Worm (Caenorhabditis elegans): ENCODE results near the gene his-72.

his-72 gene

DNA sequence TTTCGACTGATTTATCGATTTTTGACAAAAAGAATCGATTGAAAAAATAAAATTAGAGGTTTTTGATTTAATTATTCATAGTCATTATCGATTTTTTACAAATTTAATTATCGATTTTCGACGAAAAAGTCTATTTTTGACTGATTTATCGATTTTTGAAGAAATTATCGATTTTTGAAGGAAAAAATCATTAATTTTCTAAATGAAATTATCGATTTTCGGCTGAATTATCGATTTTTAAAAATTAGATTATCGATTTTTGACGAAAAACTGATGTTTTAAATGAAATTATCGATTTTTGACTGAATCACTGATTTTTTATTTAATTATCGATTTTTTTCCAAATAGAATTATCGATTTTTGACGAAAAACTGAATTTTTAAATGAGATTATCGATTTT, 42.2 kb upstream of the his-72 start:
- TF ChIP-seq B0261.1 (tag; optimal IDR thresholded peaks at IDR 0.05) = no peak
- no peak for TF ChIP-seq Y79H2A.3 (GFP tag; conservative IDR thresholded peaks at IDR 0.05)
- TF ChIP-seq lin-40 (tag; optimal IDR thresholded peaks at IDR 0.05) = no peak
- no peak for TF ChIP-seq unc-62 (GFP tag; optimal IDR thresholded peaks at IDR 0.05)
- no peak for TF ChIP-seq egl-44 (GFP tag; IDR thresholded peaks at IDR 0.05)
- TF ChIP-seq hrde-1 (tag; optimal IDR thresholded peaks at IDR 0.05; ENCODE audit: borderline replicate concordance) = no peak
- no peak for TF ChIP-seq nhr-120 (GFP tag; IDR thresholded peaks at IDR 0.05)
- no peak for TF ChIP-seq B0336.3 (GFP tag; IDR thresholded peaks at IDR 0.05)
- TF ChIP-seq snpc-1.3 (tag; optimal IDR thresholded peaks at IDR 0.05; ENCODE audit: insufficient read depth) = no peak
- no peak for TF ChIP-seq gei-17 (GFP tag; optimal IDR thresholded peaks at IDR 0.05)
- no peak for TF ChIP-seq lag-1 (GFP tag; IDR thresholded peaks at IDR 0.05)
- TF ChIP-seq mes-4 (tag; optimal IDR thresholded peaks at IDR 0.05) = no peak
- no peak for TF ChIP-seq lir-1 (GFP tag; conservative IDR thresholded peaks at IDR 0.05)
- TF ChIP-seq ceh-100 (GFP tag; IDR thresholded peaks at IDR 0.05) = no peak
- no peak for TF ChIP-seq F52B5.7 (tag; optimal IDR thresholded peaks at IDR 0.05)

DNA sequence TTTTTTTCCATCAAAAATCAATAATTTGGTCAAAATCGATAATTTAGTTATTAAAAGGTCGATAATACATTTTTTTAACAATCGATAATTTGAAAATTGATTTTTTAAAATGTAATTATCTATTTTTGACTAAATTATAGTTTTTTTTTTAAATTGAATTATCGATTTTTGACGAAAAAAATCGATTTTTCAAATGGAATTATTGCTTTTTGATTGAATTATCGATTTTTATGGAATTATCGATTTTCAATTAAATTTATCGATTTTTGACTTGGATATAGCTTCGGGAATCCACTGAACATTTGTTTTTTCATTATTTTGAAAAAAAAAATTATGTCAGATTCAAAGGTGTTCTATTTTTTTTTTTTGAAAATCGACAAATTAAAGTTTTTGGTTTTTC, 41.5 kb upstream of the his-72 start:
- TF ChIP-seq lir-1 (GFP tag; conservative IDR thresholded peaks at IDR 0.05) (no peak), lin-26 (GFP tag; IDR thresholded peaks at IDR 0.05) (no peak), F57A8.1 (GFP tag; optimal IDR thresholded peaks at IDR 0.05) (no peak), C06A6.2 (GFP tag; conservative IDR thresholded peaks at IDR 0.05) (no peak), F22D6.2 (tag; optimal IDR thresholded peaks at IDR 0.05) (no peak), nhr-80 (tag; optimal IDR thresholded peaks at IDR 0.05) (no peak), B0035.1 (tag; optimal IDR thresholded peaks at IDR 0.05) (no peak), nhr-90 (tag; optimal IDR thresholded peaks at IDR 0.05) (no peak), F39B2.1 (GFP tag; IDR thresholded peaks at IDR 0.05) (no peak), xnd-1 (tag; optimal IDR thresholded peaks at IDR 0.05) (no peak), chd-7 (tag; optimal IDR thresholded peaks at IDR 0.05) (no peak), ztf-25 (GFP tag; IDR thresholded peaks at IDR 0.05) (no peak), ztf-26 (tag; optimal IDR thresholded peaks at IDR 0.05) (no peak), K11D2.4 (GFP tag; IDR thresholded peaks at IDR 0.05) (no peak), snpc-3.4 (tag; optimal IDR thresholded peaks at IDR 0.05) (no peak), madf-6 (GFP tag; IDR thresholded peaks at IDR 0.05) (no peak), lin-40 (tag; optimal IDR thresholded peaks at IDR 0.05) (no peak), egl-44 (GFP tag; IDR thresholded peaks at IDR 0.05) (no peak), attf-3 (GFP tag; conservative IDR thresholded peaks at IDR 0.05) (no peak)

DNA sequence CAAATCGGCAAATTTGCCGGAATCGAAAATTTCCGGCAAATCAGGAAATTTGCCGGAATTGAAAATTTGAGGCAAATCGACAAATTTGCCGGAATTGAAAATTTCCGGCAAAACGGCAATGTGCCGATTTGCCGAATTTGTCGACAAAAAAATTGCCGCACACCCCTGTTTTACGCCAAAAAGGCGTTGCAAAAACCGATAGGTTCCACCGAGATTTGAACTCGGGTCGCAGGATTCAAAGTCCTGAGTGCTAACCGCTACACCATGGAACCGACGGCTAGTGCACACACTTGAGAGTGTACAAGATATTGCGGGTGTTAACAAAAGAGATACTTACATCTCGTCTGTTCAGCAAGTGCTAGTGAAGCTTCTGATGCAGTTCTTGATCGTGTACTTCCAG, 30.9 kb upstream of the his-72 start:
- TF ChIP-seq attf-3 (GFP tag; conservative IDR thresholded peaks at IDR 0.05) (0 out of 2 replicates have a peak, but pooled peaks have one; percentile 9), lin-35 (GFP tag; optimal IDR thresholded peaks at IDR 0.05) (no peak), lsy-27 (tag; optimal IDR thresholded peaks at IDR 0.05; ENCODE audit: borderline replicate concordance, insufficient read depth) (no peak), ekl-4 (GFP tag; IDR thresholded peaks at IDR 0.05) (no peak), dpff-1 (tag; optimal IDR thresholded peaks at IDR 0.05) (no peak), lsl-1 (GFP tag; optimal IDR thresholded peaks at IDR 0.05) (peak; percentile 41), madf-3 (GFP tag; IDR thresholded peaks at IDR 0.05) (no peak), sptf-2 (GFP tag; optimal IDR thresholded peaks at IDR 0.05) (peak; percentile 27), F49E8.2 (tag; optimal IDR thresholded peaks at IDR 0.05; ENCODE audit: insufficient read depth) (no peak), Y56A3A.18 (GFP tag; IDR thresholded peaks at IDR 0.05) (0 out of 2 replicates have a peak, but pooled peaks have one; percentile 29), lin-26 (GFP tag; IDR thresholded peaks at IDR 0.05) (peak; percentile 87), unc-62 (GFP tag; optimal IDR thresholded peaks at IDR 0.05) (no peak), lin-54 (GFP tag; optimal IDR thresholded peaks at IDR 0.05) (peak; percentile 23), F57C9.4 (tag; optimal IDR thresholded peaks at IDR 0.05) (no peak), F52B5.7 (tag; optimal IDR thresholded peaks at IDR 0.05) (peak; percentile 1), sdz-38 (tag; optimal IDR thresholded peaks at IDR 0.05) (no peak), zim-3 (tag; optimal IDR thresholded peaks at IDR 0.05) (peak; percentile 7), cebp-2 (GFP tag; IDR thresholded peaks at IDR 0.05) (no peak), mcd-1 (GFP tag; IDR thresholded peaks at IDR 0.05) (peak; percentile 45), pha-4 (tag; optimal IDR thresholded peaks at IDR 0.05) (no peak), F57A8.1 (GFP tag; optimal IDR thresholded peaks at IDR 0.05) (no peak), B0261.1 (tag; optimal IDR thresholded peaks at IDR 0.05) (peak; percentile 75)
